Fruit fly (Drosophila melanogaster): ENCODE results near the gene CG44532.

Gene CG44532

dm6 chrX:9163645-9164509 lies 2.0 kb downstream of the CG44532 start (continued):
- no peak for TF ChIP-seq emc (GFP tag; optimal IDR thresholded peaks at IDR 0.05)
- peak in 1 of 2 experiments; percentile 22 for TF ChIP-seq crp (GFP tag; optimal IDR thresholded peaks at IDR 0.05)
- peak; percentile 48 for TF ChIP-seq nom (GFP tag; optimal IDR thresholded peaks at IDR 0.05)
- peak; percentile 84; the same call in 3 of the 4 replicates for TF ChIP-seq chinmo (GFP tag; IDR thresholded peaks at IDR 0.05; ENCODE audit: partially characterized antibody)
- peak; percentile 70 to 90 for TF ChIP-seq Trl (optimal IDR thresholded peaks at IDR 0.05)
- peak; percentile 30 for TF ChIP-seq Trl (GFP tag; optimal IDR thresholded peaks at IDR 0.05)
- peak; percentile 82 for TF ChIP-seq cg (GFP tag; optimal IDR thresholded peaks at IDR 0.05)
- TF ChIP-seq CG15479 (GFP tag; optimal IDR thresholded peaks at IDR 0.05): peak; percentile 9
- peak; percentile 48 for TF ChIP-seq CG34376 (GFP tag; optimal IDR thresholded peaks at IDR 0.05)
- TF ChIP-seq lmd (GFP tag; IDR thresholded peaks at IDR 0.05): no peak
- peak; percentile 65 for TF ChIP-seq CG1832 (GFP tag; optimal IDR thresholded peaks at IDR 0.05)

DNA sequence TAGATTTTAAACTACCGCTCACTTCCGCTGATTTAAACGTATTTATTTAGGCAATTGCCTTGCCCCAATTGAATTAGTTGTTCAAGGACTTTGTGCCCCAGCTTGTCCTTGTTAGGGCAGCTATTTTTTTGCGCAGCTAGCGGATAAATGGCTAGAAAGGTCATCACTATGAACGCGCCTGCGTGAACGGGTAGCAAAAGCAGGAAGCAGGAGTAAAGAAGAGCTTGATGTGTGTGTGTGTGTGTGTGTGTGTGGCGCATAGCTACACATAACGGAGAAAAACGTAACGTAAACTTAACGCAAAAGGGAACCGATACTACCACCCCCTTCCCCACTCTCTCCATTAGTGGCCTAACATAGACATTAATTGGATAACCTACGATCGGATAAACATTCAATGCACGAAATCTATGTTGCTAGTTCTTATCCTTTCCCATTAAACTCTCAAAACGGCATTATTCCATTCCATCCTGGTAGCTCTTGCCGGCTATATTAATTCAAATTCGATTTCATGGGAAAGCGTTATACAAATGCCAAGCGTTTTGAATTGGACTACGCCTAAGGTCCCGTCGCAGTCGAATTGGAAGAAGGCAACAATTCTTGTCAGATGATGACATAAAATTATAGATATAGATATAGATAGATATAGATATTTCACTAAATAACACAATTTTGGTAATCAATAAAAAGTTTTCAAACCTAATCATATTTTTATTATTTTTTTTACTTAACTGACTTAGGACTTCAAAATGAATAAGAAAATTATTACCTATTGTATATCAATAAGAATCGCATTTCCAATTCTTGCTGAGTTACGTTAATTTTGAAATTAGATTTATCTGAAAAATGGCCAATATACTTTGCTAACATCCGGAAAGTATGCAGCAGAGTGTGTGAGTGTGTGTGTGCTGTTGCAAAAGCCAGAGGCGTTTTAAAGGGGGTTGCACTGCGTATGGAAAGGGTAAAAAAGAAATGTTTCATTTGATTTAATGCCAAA lies 2.9 kb downstream of the CG44532 start:
- TF ChIP-seq slbo (GFP tag; IDR thresholded peaks at IDR 0.05): no peak
- peak; percentile 7 for TF ChIP-seq CG17186 (GFP tag; optimal IDR thresholded peaks at IDR 0.05)
- peak in 1 of 2 experiments; percentile 90 for TF ChIP-seq insv (GFP tag; optimal IDR thresholded peaks at IDR 0.05)
- TF ChIP-seq crol (GFP tag; IDR thresholded peaks at IDR 0.05): 0 out of 2 replicates have a peak, but pooled peaks have one; percentile 10
- TF ChIP-seq Hsf (GFP tag; optimal IDR thresholded peaks at IDR 0.05): no peak
- no peak for TF ChIP-seq sd (tag; optimal IDR thresholded peaks at IDR 0.05)
- TF ChIP-seq Pdp1 (GFP tag; optimal IDR thresholded peaks at IDR 0.05): no peak
- TF ChIP-seq CG11398 (GFP tag; optimal IDR thresholded peaks at IDR 0.05): no peak
- TF ChIP-seq CG12299 (tag; optimal IDR thresholded peaks at IDR 0.05): no peak
- TF ChIP-seq emc (GFP tag; optimal IDR thresholded peaks at IDR 0.05): no peak
- TF ChIP-seq dm (GFP tag; optimal IDR thresholded peaks at IDR 0.05): no peak
- peak; percentile 28 for TF ChIP-seq Med (GFP tag)
- TF ChIP-seq danr (GFP tag; IDR thresholded peaks at IDR 0.05): no peak
- TF ChIP-seq Bdp1 (GFP tag; optimal IDR thresholded peaks at IDR 0.05): no peak
- 0 out of 3 replicates have a peak, but pooled peaks have one; percentile 11 for TF ChIP-seq zfh1 (GFP tag; IDR thresholded peaks at IDR 0.05)
- TF ChIP-seq Lpt (GFP tag; optimal IDR thresholded peaks at IDR 0.05): no peak
- peak; percentile 74 for TF ChIP-seq ewg (GFP tag; optimal IDR thresholded peaks at IDR 0.05)
- no peak for TF ChIP-seq lmd (GFP tag; IDR thresholded peaks at IDR 0.05)
- TF ChIP-seq Sry-β (GFP tag; optimal IDR thresholded peaks at IDR 0.05): peak; percentile 90
- TF ChIP-seq CkIIα-i1 (GFP tag; IDR thresholded peaks at IDR 0.05): no peak
- peak; percentile 78 for TF ChIP-seq Elba2 (GFP tag; optimal IDR thresholded peaks at IDR 0.05)
- TF ChIP-seq CG4404 (GFP tag; IDR thresholded peaks at IDR 0.05): no peak
- TF ChIP-seq toy (GFP tag; IDR thresholded peaks at IDR 0.05): no peak
- no peak for TF ChIP-seq onecut (GFP tag; IDR thresholded peaks at IDR 0.05)
- no peak for TF ChIP-seq CG17328 (GFP tag; IDR thresholded peaks at IDR 0.05)
- no peak for TF ChIP-seq repo (GFP tag; optimal IDR thresholded peaks at IDR 0.05)
- TF ChIP-seq CG30020 (tag; optimal IDR thresholded peaks at IDR 0.05): no peak
- TF ChIP-seq CG7987 (GFP tag; optimal IDR thresholded peaks at IDR 0.05): no peak
- no peak for TF ChIP-seq Bgb (GFP tag; IDR thresholded peaks at IDR 0.05; ENCODE audit: partially characterized antibody)
- TF ChIP-seq nerfin-1 (tag; optimal IDR thresholded peaks at IDR 0.05): peak; percentile 86
- peak; percentile 17 for TF ChIP-seq CG2116 (GFP tag; optimal IDR thresholded peaks at IDR 0.05)
- no peak for TF ChIP-seq H2.0 (GFP tag; IDR thresholded peaks at IDR 0.05)
- peak; percentile 50 for TF ChIP-seq row (GFP tag; IDR thresholded peaks at IDR 0.05)
- TF ChIP-seq knrl (GFP tag; IDR thresholded peaks at IDR 0.05; ENCODE audit: partially characterized antibody): no peak
- no peak for TF ChIP-seq hkb (optimal IDR thresholded peaks at IDR 0.05)
- no peak for TF ChIP-seq hkb (GFP tag; IDR thresholded peaks at IDR 0.05)
